Worm (Caenorhabditis elegans) whole organism, young adult: ENCODE results near the gene ncs-6.

Experiments
- ama-1 ChIP-seq, 3 experiments: fragments of 150-350 bp in 1 of 3; sonication (generic microtip) in 2 of 3; optimal IDR thresholded peaks; 2 replicates each; lab custom pipeline; 2014 to 2018; ENCODE audit warnings: missing biosample characterization in 2 of 3, missing genetic modification characterization in 2 of 3, missing genetic modification reagents in 2 of 3
- ets-4 ChIP-seq: fragments of 200-800 bp; sonication (Bioruptor generic); optimal IDR thresholded peaks from 2 replicates; lab custom pipeline; 2018; ENCODE audit warnings: mild to moderate bottlenecking, missing genetic modification characterization, missing compliant biosample characterization
- let-526 ChIP-seq: fragments of 200-800 bp; sonication (Bioruptor generic); IDR thresholded peaks from 2 replicates; pipeline ENCODE4 v1.3.6; 2022; ENCODE audit warnings: missing genetic modification reagents, missing genetic modification characterization, missing compliant biosample characterization
- nhr-120 ChIP-seq: fragments of 200-800 bp; sonication (Bioruptor generic); IDR thresholded peaks from 2 replicates; pipeline ENCODE4 v1.3.6; 2022; ENCODE audit warnings: missing genetic modification characterization, missing compliant biosample characterization
- rcor-1 ChIP-seq: fragments of 200-800 bp; sonication (Bioruptor generic); IDR thresholded peaks from 2 replicates; pipeline ENCODE4 v1.3.6; 2022; ENCODE audit warnings: missing genetic modification reagents, missing genetic modification characterization, missing compliant biosample characterization
- unc-62 ChIP-seq: fragments of 150-350 bp; optimal IDR thresholded peaks from 2 replicates; lab custom pipeline; 2014; ENCODE audit warnings: missing biosample characterization, missing genetic modification reagents, missing genetic modification characterization
- ztf-26 ChIP-seq: sonication (generic microtip); optimal IDR thresholded peaks from 2 replicates; lab custom pipeline; 2017; ENCODE audit warnings: missing genetic modification characterization, missing compliant biosample characterization

DNA sequence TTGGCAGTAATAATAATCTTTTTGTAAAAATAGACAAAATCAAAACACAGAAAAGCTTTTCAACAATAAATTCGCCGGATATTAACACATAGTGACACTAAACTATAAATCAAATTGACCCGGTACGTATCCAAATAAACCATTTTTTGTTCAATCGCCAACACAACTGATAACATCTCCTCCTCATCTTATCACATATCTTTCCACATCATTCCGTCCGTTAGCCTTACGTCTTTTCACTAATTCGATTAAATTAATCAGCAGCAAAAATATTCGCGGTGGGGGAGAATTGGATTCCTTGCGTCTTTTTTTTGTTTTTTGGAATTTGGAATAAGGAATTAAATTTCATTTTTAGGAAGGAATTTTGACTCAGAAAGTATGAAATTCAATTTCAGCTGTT is 28.3 kb upstream of the ncs-6 start:
- TF ChIP-seq unc-62 (GFP tag; lab: Kevin White, UChicago) (no peak), let-526 (GFP tag; lab: Robert Waterston, UW) (no peak), ama-1 (optimal IDR thresholded peaks at IDR 0.05; lab: Kevin White, UChicago) (no peak), ama-1 (GFP tag; optimal IDR thresholded peaks at IDR 0.05; lab: Kevin White, UChicago) (no peak), nhr-120 (GFP tag; lab: Robert Waterston, UW) (no peak), ets-4 (GFP tag; lab: Kevin White, UChicago) (no peak), ztf-26 (tag; lab: Kevin White, UChicago) (no peak), rcor-1 (GFP tag; lab: Robert Waterston, UW) (no peak)
